Worm (Caenorhabditis elegans) whole organism, L4/young adult: ENCODE measurements around the gene C44C10.10.

Experiments
- W03F9.2 ChIP-seq: fragments of 150-350 bp; optimal IDR thresholded peaks from 2 replicates; lab custom pipeline; 2014; ENCODE audit warnings: missing biosample characterization, missing genetic modification characterization
- him-1 ChIP-seq: sonication (generic microtip); optimal IDR thresholded peaks from 2 replicates; lab custom pipeline; 2016; ENCODE audit warnings: missing genotype, missing genetic modification reagents, missing genetic modification characterization, missing compliant biosample characterization

ce11 chrX:11725646-11726045 is 35.5 kb downstream of the C44C10.10 start:
- TF ChIP-seq him-1 (tag; lab: Kevin White, UChicago): no peak
- TF ChIP-seq W03F9.2 (tag; lab: Kevin White, UChicago): no peak
